Worm (Caenorhabditis elegans) whole organism, early embryonic: ENCODE results near the gene cdr-4.

Source experiments
- B0310.2 ChIP-seq: sonication (generic microtip); optimal IDR thresholded peaks from 2 replicates; lab custom pipeline; 2016; ENCODE audit warnings: mild to moderate bottlenecking, missing genetic modification characterization, missing compliant biosample characterization
- F13C5.2 ChIP-seq: sonication (generic microtip); optimal IDR thresholded peaks from 2 replicates; lab custom pipeline; 2017; ENCODE audit warnings: mild to moderate bottlenecking, missing genetic modification characterization, inconsistent platforms, missing compliant biosample characterization
- aly-1 ChIP-seq: sonication (generic microtip); optimal IDR thresholded peaks from 2 replicates; lab custom pipeline; 2016; ENCODE audit warnings: missing genetic modification characterization, missing compliant biosample characterization
- ama-1 ChIP-seq: fragments of 150-350 bp; optimal IDR thresholded peaks from 2 replicates; lab custom pipeline; 2014
- ceh-13 ChIP-seq: fragments of 200-800 bp; sonication (Bioruptor generic); optimal IDR thresholded peaks from 2 replicates; lab custom pipeline; 2018; ENCODE audit warnings: mild to moderate bottlenecking, missing genetic modification characterization, missing compliant biosample characterization
- ceh-36 ChIP-seq: sonication (generic microtip); optimal IDR thresholded peaks from 2 replicates; lab custom pipeline; 2016; ENCODE audit warnings: missing genetic modification characterization, inconsistent platforms, missing compliant biosample characterization
- ets-7 ChIP-seq: sonication (generic microtip); optimal IDR thresholded peaks from 2 replicates; lab custom pipeline; 2016; ENCODE audit warnings: missing genotype, missing genetic modification characterization, missing compliant biosample characterization
- flt-1 ChIP-seq: fragments of 200-800 bp; sonication (Bioruptor generic); IDR thresholded peaks from 2 replicates; pipeline ENCODE4 v1.3.6; 2022; ENCODE audit warnings: missing genetic modification characterization, missing compliant biosample characterization
- hmbx-1 ChIP-seq: sonication (generic microtip); optimal IDR thresholded peaks from 2 replicates; lab custom pipeline; 2016; ENCODE audit warnings: mild to moderate bottlenecking, missing genetic modification characterization, missing compliant biosample characterization
- hmg-4 ChIP-seq: fragments of 200-800 bp; sonication (Bioruptor generic); optimal IDR thresholded peaks from 2 replicates; lab custom pipeline; 2018; ENCODE audit warnings: mild to moderate bottlenecking, missing genetic modification characterization, missing compliant biosample characterization
- hnd-1 ChIP-seq: sonication (generic microtip); optimal IDR thresholded peaks from 2 replicates; lab custom pipeline; 2016; ENCODE audit warnings: missing genetic modification characterization, missing compliant biosample characterization
- pes-1 ChIP-seq: fragments of 200-800 bp; sonication (Bioruptor generic); IDR thresholded peaks from 2 replicates; pipeline ENCODE4 v1.3.6; 2022; ENCODE audit warnings: missing genetic modification reagents, missing genetic modification characterization, missing compliant biosample characterization
- scrt-1 ChIP-seq: fragments of 200-800 bp; sonication (Bioruptor generic); IDR thresholded peaks from 2 replicates; pipeline ENCODE4 v1.3.6; 2022; ENCODE audit warnings: missing genetic modification characterization, missing compliant biosample characterization
- sea-1 ChIP-seq: fragments of 200-800 bp; sonication (Bioruptor generic); conservative IDR thresholded peaks from 2 replicates; pipeline ENCODE4 v1.3.6; 2022; ENCODE audit warnings: missing genetic modification characterization, missing compliant biosample characterization
- tbx-11 ChIP-seq: fragments of 200-800 bp; sonication (Bioruptor generic); IDR thresholded peaks from 2 replicates; pipeline ENCODE4 v1.3.6; 2022; ENCODE audit warnings: missing genetic modification characterization, missing compliant biosample characterization
- tbx-37 ChIP-seq: fragments of 200-800 bp; sonication (Bioruptor generic); conservative IDR thresholded peaks from 2 replicates; pipeline ENCODE4 v1.3.6; 2022; ENCODE audit warnings: missing genetic modification reagents, missing genetic modification characterization, missing compliant biosample characterization
- tra-4 ChIP-seq: sonication (generic microtip); optimal IDR thresholded peaks from 2 replicates; lab custom pipeline; 2017; ENCODE audit warnings: missing genetic modification characterization, missing compliant biosample characterization

The cdr-4 gene

DNA sequence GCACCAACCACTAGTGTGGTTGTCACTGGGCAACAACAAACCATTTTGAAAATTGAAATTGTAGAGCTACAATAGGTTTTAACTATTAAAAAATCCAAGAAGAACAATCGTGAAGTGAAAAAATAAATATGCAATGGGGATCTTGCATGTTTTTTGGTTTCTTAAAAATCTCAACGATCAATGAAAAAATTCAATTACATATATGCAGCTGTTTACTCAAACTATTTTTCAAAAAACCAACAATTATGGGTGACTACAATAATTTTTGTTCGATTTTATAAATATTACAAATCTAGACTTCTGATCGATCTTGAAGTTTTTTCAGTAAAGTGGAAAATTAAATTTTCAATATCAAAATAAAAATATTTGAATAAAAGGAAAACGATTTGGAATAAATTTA, at the start of gene cdr-4:
Gene cdr-4 (minus strand): TSS at position 101 of the 400 bp plus-strand sequence.
- TF ChIP-seq aly-1 (tag; lab: Kevin White, UChicago) (no peak), pes-1 (GFP tag; lab: Robert Waterston, UW) (no peak), ets-7 (tag; lab: Kevin White, UChicago) (no peak), tbx-11 (GFP tag; lab: Robert Waterston, UW) (no peak), B0310.2 (tag; lab: Kevin White, UChicago) (no peak), hnd-1 (tag; lab: Kevin White, UChicago) (no peak), scrt-1 (no peak), ama-1 (no peak)

DNA sequence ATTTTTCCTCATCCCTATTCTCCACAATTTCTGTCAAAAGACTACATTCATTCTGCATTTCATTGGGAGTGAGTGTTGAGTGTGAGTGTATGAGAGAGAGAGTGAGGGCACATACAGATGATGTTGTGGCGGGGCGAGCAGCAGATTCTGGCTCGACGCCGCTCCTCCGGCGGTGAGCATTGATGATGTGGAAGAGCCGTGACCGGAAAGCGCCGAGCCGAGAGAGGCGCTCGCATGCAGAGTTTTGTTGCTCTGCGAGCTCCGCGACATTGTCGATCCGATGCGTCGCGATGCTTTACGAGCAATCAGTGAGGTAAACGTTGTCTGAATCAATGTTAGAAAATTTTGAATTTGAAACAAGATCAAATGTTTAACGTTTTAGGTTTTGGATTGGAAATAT, 47.3 kb upstream of the cdr-4 start:
- no peak for TF ChIP-seq B0310.2 (tag; lab: Kevin White, UChicago)
- TF ChIP-seq ama-1: no peak
- no peak for TF ChIP-seq aly-1 (tag; lab: Kevin White, UChicago)
- TF ChIP-seq sea-1 (GFP tag; lab: Robert Waterston, UW): no peak
- no peak for TF ChIP-seq hmg-4 (GFP tag; lab: Kevin White, UChicago)
- TF ChIP-seq ceh-13 (GFP tag; lab: Kevin White, UChicago): no peak
- TF ChIP-seq tbx-11 (GFP tag; lab: Robert Waterston, UW): no peak

DNA sequence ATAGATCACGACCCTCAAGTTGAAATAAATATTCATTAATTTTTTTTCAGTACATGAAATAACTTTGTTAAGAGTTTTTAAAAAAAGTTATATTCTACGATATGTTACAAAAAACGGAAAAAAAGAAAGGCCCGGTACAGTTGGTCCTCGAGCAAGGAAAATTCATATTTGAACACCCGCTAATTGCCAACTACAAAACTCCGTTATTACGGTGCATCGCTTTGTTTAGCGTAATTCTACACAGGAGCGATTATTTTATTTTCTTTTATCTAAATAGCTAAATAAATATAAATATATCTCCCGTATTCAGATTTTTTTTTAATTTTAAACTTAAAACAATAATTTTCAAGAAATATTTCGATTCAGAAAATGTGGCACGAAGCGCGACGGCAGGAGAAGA, 42.0 kb upstream of the cdr-4 start, which contains the start of gene F28C1.1:
Gene F28C1.1 (plus strand): TSS at position 365 of the 400 bp plus-strand sequence.
- TF ChIP-seq F13C5.2 (tag; lab: Kevin White, UChicago): peak; percentile 17
- no peak for TF ChIP-seq pes-1 (GFP tag; lab: Robert Waterston, UW)

DNA sequence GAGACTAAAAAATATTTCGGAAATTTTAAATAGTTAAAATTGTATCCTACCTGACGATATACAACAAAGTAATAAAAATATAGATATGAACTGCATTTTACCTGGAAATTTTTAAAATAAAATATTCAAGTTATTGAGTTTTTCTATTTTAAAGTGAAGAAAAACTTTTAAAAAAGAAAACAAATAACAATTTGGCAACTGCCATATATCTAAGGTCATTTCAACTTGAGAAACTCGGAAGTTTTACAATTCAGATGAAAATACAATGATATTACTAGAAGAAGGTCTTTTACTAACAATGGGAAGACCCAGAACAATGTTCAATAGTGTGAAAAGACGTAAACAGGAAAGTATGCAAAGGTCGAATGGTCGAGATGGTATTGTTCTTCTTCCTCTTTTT, 41.5 kb upstream of the cdr-4 start, which contains the start of gene C54D10.10:
Gene C54D10.10 (minus strand): TSS at position 101 of the 400 bp plus-strand sequence.
- no peak for TF ChIP-seq scrt-1

DNA sequence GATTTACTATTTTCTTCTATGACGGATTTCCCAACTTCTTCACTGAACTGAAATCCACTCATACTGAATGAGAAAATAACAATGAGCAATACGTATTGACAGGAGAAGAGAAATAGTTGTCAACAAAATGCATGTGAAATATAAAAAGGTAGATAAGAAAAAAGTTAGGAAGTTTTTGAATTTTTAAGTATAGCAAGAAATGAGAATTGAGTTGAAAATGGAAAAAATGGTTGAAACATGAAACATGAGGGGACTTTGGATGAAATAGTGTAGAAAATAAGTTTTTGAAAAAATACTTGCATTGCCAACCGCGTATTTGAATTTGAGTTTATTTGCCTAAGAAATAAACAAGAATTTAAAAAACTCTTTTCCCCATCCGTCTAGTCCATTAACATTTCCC, 38.5 kb upstream of the cdr-4 start, which contains the start of the genes pals-38 and C54D10.9:
Gene pals-38 (minus strand): TSS at position 101 of the 400 bp plus-strand sequence.
Gene C54D10.9 (plus strand): TSS at position 259 of the 400 bp plus-strand sequence.
- TF ChIP-seq hmg-4 (GFP tag; lab: Kevin White, UChicago): no peak
- no peak for TF ChIP-seq aly-1 (tag; lab: Kevin White, UChicago)
- TF ChIP-seq flt-1: no peak
- TF ChIP-seq pes-1 (GFP tag; lab: Robert Waterston, UW): no peak
- TF ChIP-seq scrt-1: no peak
- TF ChIP-seq tbx-11 (GFP tag; lab: Robert Waterston, UW): no peak
- TF ChIP-seq sea-1 (GFP tag; lab: Robert Waterston, UW): no peak
- TF ChIP-seq hnd-1 (tag; lab: Kevin White, UChicago): no peak
- TF ChIP-seq ceh-13 (GFP tag; lab: Kevin White, UChicago): no peak
- no peak for TF ChIP-seq B0310.2 (tag; lab: Kevin White, UChicago)
- no peak for TF ChIP-seq tra-4 (tag; lab: Kevin White, UChicago)
- TF ChIP-seq hmbx-1 (tag; lab: Kevin White, UChicago): no peak
- TF ChIP-seq tbx-37 (GFP tag; lab: Robert Waterston, UW): no peak
- TF ChIP-seq ets-7 (tag; lab: Kevin White, UChicago): no peak
- no peak for TF ChIP-seq ceh-36 (tag; lab: Kevin White, UChicago)

DNA sequence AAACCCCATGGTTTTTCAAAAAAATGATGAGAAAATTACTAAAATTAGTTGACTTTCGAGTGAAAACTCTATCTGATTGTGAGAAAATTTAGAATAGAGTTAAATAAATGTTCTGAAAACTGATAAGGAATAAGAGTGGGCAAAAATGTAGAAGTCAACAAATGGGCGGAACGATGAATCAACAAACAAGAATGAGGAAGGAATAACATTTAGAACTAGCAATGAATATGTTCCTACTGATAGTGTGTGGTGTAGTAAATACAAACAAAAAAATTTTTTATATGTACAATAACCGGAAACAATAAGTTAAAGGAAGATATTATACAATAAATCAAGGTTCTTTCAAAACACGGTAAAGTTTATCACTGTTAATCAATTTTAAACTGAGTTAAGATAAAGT, 35.3 kb upstream of the cdr-4 start, which contains the start of gene pals-39:
Gene pals-39 (minus strand): TSS at position 101 of the 400 bp plus-strand sequence.
- TF ChIP-seq aly-1 (tag; lab: Kevin White, UChicago) (no peak), ceh-13 (GFP tag; lab: Kevin White, UChicago) (no peak), hmg-4 (GFP tag; lab: Kevin White, UChicago) (no peak), ets-7 (tag; lab: Kevin White, UChicago) (no peak), F13C5.2 (tag; lab: Kevin White, UChicago) (no peak), ama-1 (no peak), hmbx-1 (tag; lab: Kevin White, UChicago) (no peak), sea-1 (GFP tag; lab: Robert Waterston, UW) (no peak), tra-4 (tag; lab: Kevin White, UChicago) (no peak)

DNA sequence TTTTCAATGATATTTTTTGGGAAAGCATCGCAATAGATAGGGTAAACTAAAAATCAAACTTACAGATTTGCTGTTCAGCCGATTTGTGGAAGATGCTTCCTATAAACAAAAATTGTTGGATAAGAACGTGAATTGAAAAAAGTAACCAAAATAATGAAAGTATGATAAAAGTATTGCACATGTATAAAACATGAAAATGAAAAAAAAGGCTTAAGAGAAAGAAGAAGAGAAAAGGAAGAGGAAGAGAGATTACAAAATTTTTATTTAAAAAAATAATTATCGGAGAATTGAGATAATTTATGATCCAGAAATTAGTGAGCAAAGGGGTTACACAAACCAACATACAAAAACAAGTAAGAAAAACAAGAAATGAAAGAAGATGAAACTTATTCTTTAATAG, 33.0 kb upstream of the cdr-4 start, which contains the start of gene pals-37:
Gene pals-37 (minus strand): TSS at position 101 of the 400 bp plus-strand sequence.
- TF ChIP-seq ama-1: no peak
- no peak for TF ChIP-seq tbx-37 (GFP tag; lab: Robert Waterston, UW)
- no peak for TF ChIP-seq scrt-1
- TF ChIP-seq aly-1 (tag; lab: Kevin White, UChicago): no peak
- TF ChIP-seq hnd-1 (tag; lab: Kevin White, UChicago): no peak
- no peak for TF ChIP-seq F13C5.2 (tag; lab: Kevin White, UChicago)
- TF ChIP-seq tra-4 (tag; lab: Kevin White, UChicago): no peak
- TF ChIP-seq ceh-13 (GFP tag; lab: Kevin White, UChicago): no peak
- TF ChIP-seq hmbx-1 (tag; lab: Kevin White, UChicago): no peak
- no peak for TF ChIP-seq tbx-11 (GFP tag; lab: Robert Waterston, UW)
- TF ChIP-seq flt-1: no peak
- TF ChIP-seq sea-1 (GFP tag; lab: Robert Waterston, UW): no peak
- TF ChIP-seq ets-7 (tag; lab: Kevin White, UChicago): no peak
- TF ChIP-seq pes-1 (GFP tag; lab: Robert Waterston, UW): no peak
- no peak for TF ChIP-seq B0310.2 (tag; lab: Kevin White, UChicago)

DNA sequence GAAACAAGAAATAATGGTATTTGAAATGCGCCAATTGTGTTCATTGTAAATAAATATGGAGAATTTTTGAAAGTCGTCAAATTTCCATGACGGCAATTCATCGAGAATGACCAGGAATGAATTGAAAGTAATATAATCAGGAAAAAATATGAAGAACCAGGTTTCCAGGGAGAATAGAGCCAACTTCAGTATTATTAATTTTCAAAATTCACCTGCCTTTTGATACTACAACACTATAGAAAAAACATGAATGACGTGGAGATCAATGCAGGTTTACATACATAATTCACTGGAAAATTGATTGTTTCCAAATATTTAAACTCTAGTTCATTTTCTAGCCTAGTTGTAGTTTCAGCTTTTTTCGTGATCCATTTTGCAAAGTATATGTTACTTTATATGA, 25.3 kb upstream of the cdr-4 start, which contains the start of gene srh-25:
Gene srh-25 (minus strand): TSS at position 101 of the 400 bp plus-strand sequence.
- TF ChIP-seq F13C5.2 (tag; lab: Kevin White, UChicago) (no peak), hmg-4 (GFP tag; lab: Kevin White, UChicago) (no peak), B0310.2 (tag; lab: Kevin White, UChicago) (no peak), flt-1 (no peak), ets-7 (tag; lab: Kevin White, UChicago) (no peak), tbx-11 (GFP tag; lab: Robert Waterston, UW) (no peak), scrt-1 (no peak), aly-1 (tag; lab: Kevin White, UChicago) (no peak), ceh-36 (tag; lab: Kevin White, UChicago) (no peak), hnd-1 (tag; lab: Kevin White, UChicago) (no peak)
